Fruit fly (Drosophila melanogaster) ovary, adult (tissue): ENCODE measurements around the gene Mcr.

Source experiments
- CG17801 ChIP-seq: fragments of 200-800 bp; optimal IDR thresholded peaks from 2 replicates; lab custom pipeline; 2019; ENCODE audit warnings: missing biosample characterization, mild to moderate bottlenecking, missing genetic modification characterization, moderate library complexity; ENCODE audit not compliant: partially characterized antibody

The Mcr gene

DNA sequence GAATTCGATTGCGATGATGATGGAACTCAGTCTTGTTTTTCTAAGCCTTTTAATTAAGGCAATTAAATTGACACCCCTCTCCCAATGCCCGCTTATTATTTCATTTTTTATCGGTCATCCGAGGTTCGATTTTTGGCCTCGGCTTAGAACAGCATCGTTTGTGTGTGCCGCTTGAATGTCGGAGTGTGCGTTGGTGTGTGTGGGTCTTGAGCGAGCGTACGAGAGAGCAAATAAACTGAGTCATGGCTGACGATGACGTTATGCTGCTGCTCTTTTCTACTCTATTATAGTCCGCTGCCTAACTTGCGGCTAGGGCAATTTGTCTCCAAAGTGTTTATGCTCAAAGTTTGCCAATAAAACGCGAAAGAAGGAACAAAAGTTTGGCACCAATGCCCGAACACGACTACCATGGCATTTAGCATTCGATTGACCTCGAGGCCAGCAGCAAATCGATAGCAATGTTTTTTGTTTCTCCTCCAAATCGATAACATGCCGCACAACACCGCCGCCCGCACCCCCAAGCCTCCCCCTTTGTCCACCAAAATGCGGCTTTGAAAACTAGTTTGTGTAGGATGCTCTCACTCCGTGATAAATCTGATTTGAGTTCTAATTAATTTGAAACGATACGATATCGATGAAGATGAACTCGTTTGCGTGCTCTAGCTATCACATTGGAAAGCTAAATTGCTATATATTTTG lies 2.8 kb upstream of the Mcr start:
- no peak for TF ChIP-seq CG17801 (GFP tag; lab: Kevin White, UChicago)

DNA sequence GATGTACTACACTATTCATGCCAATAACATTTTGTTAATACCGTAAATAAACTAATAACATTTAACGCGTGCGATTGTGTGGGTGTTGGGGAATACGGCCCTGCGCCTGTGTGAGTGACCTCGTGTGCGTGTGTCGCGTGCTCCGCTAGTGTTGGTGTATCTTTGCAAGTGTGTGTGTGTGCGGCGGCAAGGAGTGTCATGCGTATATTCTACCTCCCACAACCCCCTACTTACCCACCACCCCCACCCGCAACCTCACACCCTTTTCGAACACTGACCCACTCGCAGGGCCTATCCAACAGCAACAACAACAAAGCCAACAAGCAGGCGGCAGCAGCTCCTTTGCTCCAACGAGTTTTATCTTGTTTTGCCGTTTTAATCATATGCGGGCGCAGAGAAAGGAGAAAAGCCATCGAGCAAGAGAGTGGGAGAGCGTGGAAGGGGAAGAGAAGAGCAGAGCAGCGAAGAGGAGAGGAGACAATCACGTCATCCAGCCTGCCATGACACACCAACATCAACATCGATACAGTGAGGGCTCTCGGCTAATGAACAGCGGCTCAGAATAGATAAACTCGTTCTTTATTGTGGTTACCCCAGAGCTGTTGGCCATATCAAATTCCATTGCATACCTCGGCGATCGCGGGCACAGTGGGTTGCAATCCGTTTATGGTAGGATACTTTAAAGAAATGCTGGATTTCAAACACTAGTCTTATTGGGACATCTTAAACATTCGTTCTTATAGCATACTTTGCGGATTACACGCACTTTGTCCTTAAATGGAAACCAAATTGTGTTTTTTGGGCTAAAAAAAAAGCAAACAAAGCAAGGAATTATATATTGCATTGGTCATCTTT lies 1.8 kb upstream of the Mcr start:
- TF ChIP-seq CG17801 (GFP tag; lab: Kevin White, UChicago), result no peak

DNA sequence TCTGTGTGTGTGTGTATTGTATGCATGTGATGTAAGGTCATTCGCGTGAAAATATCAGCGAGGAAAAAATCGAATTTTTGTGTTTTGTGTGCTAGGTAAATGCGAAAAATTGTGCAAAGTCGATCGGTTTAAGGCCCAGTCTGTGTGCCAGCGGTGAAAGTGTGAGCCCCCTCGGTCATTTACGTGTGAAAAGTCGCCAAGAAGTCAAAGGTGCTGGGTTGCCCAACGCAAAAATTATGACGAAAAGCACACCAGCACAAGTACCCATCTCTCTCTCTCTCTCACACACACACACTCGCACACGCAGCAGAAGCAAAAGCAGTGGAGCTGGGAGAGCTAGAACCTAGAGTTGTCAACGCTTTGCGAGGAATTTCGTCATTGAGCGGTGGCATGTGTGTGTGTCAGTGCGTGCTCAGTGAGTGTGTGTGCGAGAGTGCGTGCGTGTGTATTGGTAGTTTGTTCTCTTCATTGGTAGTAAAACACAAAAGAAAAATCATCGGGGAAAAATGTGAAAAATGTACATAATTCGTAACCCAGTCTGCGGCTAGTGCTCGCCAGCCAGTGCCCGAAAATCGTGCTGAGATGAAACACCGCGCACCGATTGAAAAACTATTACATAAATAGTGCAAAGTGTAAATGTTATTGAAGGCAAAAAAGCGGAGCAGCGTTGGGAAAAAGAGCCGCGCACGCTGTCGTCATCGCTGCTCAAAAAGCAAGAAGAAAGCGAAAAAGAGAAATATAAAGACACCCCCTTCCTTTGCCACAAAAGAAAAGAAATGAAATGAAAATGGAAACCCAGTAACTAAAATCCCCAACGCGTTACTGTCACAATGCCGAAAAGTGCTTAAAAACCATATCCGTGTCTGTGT lies 879 bp upstream of the Mcr start:
- no peak for TF ChIP-seq CG17801 (GFP tag; lab: Kevin White, UChicago)

DNA sequence CACCGCTTCAGTTG lies 438 bp upstream of the Mcr start, which contains the start of gene Bsg:
Gene Bsg (plus strand): TSS at position 8 of the 14 bp plus-strand sequence.
- no peak for TF ChIP-seq CG17801 (GFP tag; lab: Kevin White, UChicago)

DNA sequence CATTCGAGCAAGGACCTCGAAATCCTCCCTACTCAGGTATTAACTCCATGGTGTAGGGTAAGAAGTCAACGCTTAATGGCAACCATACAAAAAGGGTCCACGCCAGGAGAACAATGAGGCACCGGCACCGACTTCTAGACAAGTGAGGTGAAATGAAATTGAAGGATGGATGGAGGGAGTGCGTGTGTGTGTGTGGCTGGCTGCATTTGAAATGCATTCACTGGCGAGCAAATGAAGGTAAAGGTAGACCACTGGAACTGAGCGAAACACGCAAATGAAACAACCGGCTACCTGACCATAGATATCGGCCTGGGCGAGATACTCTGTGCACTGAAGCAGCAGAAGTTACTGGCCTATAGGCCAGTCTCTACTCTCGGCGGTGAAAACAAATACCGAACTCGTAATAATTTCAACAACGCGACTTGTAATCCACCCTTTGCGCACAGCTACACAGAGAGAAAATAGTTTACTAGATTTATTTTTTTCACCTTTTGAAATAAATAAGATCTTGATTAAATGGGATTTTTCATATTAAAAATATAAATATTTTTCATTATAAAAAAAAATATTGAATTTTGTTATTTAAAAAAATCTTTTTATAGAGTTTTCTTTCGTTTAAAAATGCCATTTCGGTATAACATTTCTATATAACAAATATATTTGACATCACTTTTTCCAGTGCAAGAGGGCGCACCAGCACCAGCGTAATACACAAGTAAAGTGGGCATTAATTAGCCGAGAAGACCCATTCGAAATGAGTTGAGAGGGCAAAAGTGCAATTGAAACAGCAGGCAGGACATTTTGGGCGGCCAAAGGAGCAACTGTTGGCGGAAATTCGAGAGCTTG lies 919 bp downstream of the Mcr start:
- TF ChIP-seq CG17801 (GFP tag; lab: Kevin White, UChicago), result no peak

DNA sequence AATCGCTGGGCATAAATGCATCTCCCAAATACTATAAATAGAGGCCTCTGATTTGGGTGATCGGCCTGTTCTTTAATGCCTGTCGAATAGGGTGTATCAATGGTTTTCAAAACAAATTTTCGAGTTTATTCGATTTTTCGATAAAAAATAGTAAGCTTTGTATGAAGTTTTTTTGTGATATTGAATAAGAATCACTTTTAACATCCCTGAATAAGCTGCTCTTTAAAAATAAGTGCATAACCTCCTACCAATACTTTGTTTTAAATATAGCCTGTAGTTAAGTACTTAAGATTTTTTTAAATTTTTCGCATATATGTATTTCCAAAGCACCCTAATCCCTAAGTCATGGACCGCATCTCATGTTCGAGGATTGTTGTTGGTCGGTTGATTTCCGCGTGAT lies 2.1 kb downstream of the Mcr start:
- no peak for TF ChIP-seq CG17801 (GFP tag; lab: Kevin White, UChicago)

DNA sequence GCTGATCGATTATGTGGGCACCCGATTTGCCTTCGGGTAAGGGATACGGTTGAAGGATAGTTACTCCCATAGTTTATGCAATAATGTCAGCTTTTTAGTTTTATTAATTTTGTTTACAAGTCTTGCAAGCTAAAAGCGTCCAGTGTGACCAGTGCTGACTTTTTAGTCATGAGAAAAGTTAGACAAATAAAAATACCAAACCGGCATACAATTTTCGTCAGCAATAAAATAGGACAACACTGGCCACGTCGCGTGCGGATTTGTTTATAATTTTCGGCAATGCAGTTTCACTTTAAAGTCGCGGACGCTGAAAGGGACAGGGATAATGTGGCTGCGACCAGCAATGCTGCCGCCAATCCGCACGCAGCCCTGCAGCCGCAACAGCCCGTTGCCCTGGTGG lies 10.1 kb downstream of the Mcr start, which contains the start of the genes MED20 and Trf:
Gene MED20 (minus strand): TSS at position 157 of the 400 bp plus-strand sequence.
Gene Trf (plus strand): TSS at position 204 of the 400 bp plus-strand sequence.
- TF ChIP-seq CG17801 (GFP tag; lab: Kevin White, UChicago), result no peak

DNA sequence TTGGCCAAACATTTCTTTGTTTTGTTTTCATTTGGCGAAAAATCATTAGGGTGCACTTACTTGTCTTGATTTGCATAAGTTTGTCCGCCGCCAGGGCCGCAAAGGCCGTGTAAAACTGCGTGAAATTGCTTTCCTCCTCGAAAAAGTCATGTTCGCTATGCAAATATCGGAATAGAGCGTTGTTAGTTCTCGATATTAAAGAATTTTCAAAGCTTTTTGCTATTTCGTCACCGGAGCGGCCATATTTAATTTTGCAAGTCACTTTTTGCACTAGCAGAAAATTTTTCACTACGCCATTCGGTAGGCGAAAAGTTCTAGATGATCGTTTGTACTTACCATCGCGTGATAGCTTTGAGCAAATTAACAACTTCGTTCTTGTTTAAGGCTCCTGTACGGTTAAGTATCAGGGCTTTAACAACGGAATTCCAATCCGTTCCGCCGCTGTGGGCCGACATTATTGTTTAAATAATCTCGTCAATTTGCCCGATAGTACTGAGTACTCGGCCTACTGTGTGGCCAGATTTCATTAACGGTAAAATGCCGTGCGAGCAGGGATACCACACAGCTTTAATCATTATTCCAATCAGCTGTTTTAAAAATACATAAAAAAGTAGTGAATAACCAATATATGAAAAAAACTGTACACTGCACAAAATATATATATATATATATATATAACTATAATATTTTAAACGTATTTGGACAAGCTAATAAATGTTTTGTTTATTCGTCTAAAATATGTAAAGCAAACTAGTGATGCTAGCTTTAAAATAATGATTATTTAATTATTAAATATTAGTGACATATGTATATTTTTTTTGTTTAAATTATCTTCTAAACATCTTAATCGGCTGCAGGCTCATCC lies 11.4 kb downstream of the Mcr start, which contains the start of gene poe:
Gene poe (minus strand): TSS at position 513 of the 865 bp plus-strand sequence.
- peak; percentile 65 for TF ChIP-seq CG17801 (GFP tag; lab: Kevin White, UChicago)

DNA sequence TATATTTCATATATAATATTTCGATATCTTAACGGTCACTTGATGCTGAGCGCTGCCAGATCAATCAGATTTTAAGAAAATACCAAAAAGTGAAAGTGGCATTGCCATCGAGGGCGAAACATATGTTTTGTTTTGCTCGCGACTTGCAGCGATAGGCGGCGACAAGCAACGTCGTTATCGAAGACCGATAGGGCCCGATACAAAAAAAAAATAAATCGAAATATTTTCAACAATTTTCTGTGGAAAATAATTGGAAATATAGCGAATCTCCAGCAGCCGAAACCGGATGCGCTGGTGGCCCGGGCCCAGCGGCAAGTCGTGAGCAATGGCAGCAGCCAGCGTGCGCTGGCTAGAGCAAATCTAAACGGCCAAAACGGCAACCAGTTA lies 39.5 kb downstream of the Mcr start, which contains the start of gene Megf8:
Gene Megf8 (plus strand): TSS at position 190 of the 387 bp plus-strand sequence.
- TF ChIP-seq CG17801 (GFP tag; lab: Kevin White, UChicago), result peak; percentile 7

DNA sequence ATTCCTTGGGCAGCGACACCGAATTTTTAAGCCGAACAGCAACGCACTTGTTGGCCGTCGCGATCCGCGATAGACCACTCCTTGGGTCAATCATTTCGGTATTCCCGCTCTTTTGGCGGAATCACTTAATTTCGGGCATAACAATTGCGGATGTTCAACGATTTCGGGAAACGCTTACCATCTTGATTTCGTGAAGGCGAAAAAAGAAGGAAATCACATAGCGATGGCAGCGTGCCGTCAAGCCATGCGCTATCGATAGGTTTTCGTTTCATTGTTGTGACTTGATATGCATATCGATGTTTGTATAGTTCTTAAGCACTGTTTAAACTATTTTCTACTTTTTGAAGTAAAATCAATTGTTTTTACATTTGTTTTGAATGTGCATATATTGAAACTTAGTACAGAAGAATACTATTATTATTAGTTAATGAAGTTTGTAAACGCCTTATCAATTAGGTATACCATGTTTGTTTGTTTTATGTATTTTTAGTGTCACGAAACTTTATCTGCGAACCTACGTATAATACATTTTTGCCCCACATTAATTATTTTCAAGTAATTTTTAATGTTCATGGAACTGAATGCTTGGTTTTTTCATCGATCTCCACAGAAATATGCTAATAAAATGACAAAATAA lies 40.0 kb downstream of the Mcr start, which contains the start of gene RpL36A:
Gene RpL36A (minus strand): TSS at position 265 of the 637 bp plus-strand sequence.
- TF ChIP-seq CG17801 (GFP tag; lab: Kevin White, UChicago), result peak; percentile 65

DNA sequence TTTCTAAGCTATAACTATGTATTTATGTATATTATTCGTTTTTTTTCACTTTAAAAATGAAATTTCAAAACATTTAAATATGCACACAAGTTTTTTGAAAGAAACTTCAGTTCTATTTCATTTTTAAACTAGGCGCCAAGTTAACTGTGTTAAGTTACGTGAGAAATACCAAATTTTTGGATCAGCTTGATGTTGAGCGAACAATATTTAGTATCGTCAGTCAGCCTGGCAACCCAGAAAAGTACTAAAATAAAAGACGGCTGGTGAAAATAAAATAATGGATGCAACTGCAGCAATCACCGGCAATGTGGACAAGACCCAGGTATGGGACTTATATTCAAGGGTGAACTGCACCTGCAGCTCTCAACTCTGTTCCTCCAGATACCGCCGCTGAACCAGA lies 41.9 kb downstream of the Mcr start, which contains the start of gene CCDC53:
Gene CCDC53 (plus strand): TSS at position 235 of the 400 bp plus-strand sequence.
- TF ChIP-seq CG17801 (GFP tag; lab: Kevin White, UChicago), result no peak

DNA sequence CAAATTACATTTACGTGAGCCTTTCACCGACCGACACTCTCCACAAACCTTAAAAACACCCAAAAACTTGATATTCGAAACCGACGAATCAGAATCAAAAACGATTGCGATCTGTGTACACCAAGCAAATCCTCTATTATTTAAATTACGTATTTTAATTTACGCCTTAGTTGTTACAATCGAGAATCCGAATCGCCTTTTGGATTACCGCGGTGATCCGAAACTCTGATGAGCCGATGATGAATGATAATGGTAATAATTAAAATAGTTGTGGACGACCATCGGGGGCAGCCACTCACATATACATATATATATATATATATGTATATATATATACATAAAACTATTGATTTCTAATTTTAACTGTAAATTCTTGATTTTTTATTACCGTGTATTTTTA lies 43.1 kb downstream of the Mcr start, which contains the start of gene CG7367:
Gene CG7367 (minus strand): TSS at position 101 of the 400 bp plus-strand sequence.
- no peak for TF ChIP-seq CG17801 (GFP tag; lab: Kevin White, UChicago)

DNA sequence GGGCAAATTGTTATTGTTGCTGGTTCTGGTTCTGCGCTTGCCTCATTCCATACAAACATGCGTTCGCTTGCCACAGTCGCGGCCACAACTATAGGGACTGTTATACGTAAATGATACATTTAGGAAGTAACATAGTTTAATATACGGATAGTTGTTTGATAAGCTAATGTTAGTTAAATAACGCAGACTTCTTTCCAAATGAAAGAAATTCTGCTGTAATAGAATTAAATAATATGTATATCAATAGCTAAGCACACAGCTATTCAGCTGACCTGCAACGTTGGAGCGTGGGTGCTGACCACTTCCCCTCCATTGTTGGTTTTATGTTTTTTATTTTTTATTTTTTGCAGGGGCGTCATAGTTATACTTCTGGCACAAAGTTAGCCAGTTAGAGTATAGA lies 48.0 kb downstream of the Mcr start:
- peak; percentile 26 for TF ChIP-seq CG17801 (GFP tag; lab: Kevin White, UChicago)
